Fruit fly (Drosophila melanogaster): ENCODE results near the gene Cyp4d2.

Cyp4d2 gene

DNA sequence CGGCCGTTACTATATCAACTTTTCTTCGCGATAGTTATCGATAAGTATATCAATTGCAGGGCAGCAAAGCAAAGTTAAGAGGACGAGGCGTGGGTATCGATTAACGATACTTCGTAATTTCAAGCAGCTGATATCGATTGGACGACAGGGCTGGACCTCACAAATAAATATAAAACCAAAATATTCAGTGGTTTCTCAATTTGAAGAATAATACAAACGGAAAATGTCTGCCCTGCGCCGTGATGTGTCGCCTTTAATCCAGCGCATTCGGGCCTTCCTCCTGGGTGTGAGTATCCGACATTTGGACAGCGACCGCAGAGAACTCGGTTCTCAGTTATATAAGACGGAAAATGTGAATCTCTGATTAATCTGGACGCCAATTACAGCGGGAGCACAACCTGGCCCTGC is 3.4 kb upstream of the Cyp4d2 start, which contains the start of gene ND-B14.5A (continued):
- TF ChIP-seq CG13296 (GFP tag; optimal IDR thresholded peaks at IDR 0.05) (no peak), onecut (GFP tag; IDR thresholded peaks at IDR 0.05) (peak; percentile 49), esg (GFP tag; conservative IDR thresholded peaks at IDR 0.05) (no peak), grau (tag; optimal IDR thresholded peaks at IDR 0.05) (peak; percentile 7), yki (optimal IDR thresholded peaks at IDR 0.05) (no peak), Oaz (GFP tag; IDR thresholded peaks at IDR 0.05) (no peak), ase (GFP tag; IDR thresholded peaks at IDR 0.05) (no peak), Taf1 (GFP tag; IDR thresholded peaks at IDR 0.05) (no peak), CG2678 (tag; optimal IDR thresholded peaks at IDR 0.05) (no peak), CG17328 (GFP tag; IDR thresholded peaks at IDR 0.05) (no peak), CG11696 (GFP tag; IDR thresholded peaks at IDR 0.05) (no peak), caup (GFP tag; optimal IDR thresholded peaks at IDR 0.05; ENCODE audit: severe bottlenecking) (no peak), CG6813 (GFP tag; optimal IDR thresholded peaks at IDR 0.05) (no peak), CG11093 (GFP tag; IDR thresholded peaks at IDR 0.05) (no peak), CG12391 (tag; optimal IDR thresholded peaks at IDR 0.05) (peak; percentile 0), CG9437 (GFP tag; optimal IDR thresholded peaks at IDR 0.05) (no peak), CG10565 (GFP tag; optimal IDR thresholded peaks at IDR 0.05) (no peak), BEAF-32 (GFP tag; optimal IDR thresholded peaks at IDR 0.05) (peak; percentile 86), tup (GFP tag; optimal IDR thresholded peaks at IDR 0.05) (no peak), CG32772 (GFP tag; IDR thresholded peaks at IDR 0.05) (no peak), zen (tag; optimal IDR thresholded peaks at IDR 0.05) (peak; percentile 10), Dek (tag; optimal IDR thresholded peaks at IDR 0.05) (no peak), Doc2 (GFP tag; IDR thresholded peaks at IDR 0.05) (no peak), CG17568 (GFP tag; optimal IDR thresholded peaks at IDR 0.05) (no peak), CG13775 (GFP tag; optimal IDR thresholded peaks at IDR 0.05) (no peak), danr (GFP tag; IDR thresholded peaks at IDR 0.05) (no peak), jigr1 (GFP tag; IDR thresholded peaks at IDR 0.05) (no peak), CrebB (tag; optimal IDR thresholded peaks at IDR 0.05) (no peak), NC2α (GFP tag; optimal IDR thresholded peaks at IDR 0.05) (no peak), CG2120 (GFP tag; optimal IDR thresholded peaks at IDR 0.05) (peak; percentile 25), corto (GFP tag; optimal IDR thresholded peaks at IDR 0.05) (no peak), Chrac-16 (GFP tag; optimal IDR thresholded peaks at IDR 0.05) (no peak), btn (GFP tag; optimal IDR thresholded peaks at IDR 0.05) (no peak), D19B (GFP tag; optimal IDR thresholded peaks at IDR 0.05) (no peak), Opbp (GFP tag; IDR thresholded peaks at IDR 0.05; ENCODE audit: partially characterized antibody) (peak; percentile 96), slp2 (GFP tag; optimal IDR thresholded peaks at IDR 0.05) (no peak), pum (GFP tag; optimal IDR thresholded peaks at IDR 0.05) (no peak), CG8944 (GFP tag; optimal IDR thresholded peaks at IDR 0.05) (no peak), CG33213 (GFP tag; optimal IDR thresholded peaks at IDR 0.05) (no peak), CG4854 (GFP tag; optimal IDR thresholded peaks at IDR 0.05) (no peak), Nf-YA (GFP tag; IDR thresholded peaks at IDR 0.05) (no peak), Elba2 (GFP tag; optimal IDR thresholded peaks at IDR 0.05) (no peak), sc (optimal IDR thresholded peaks at IDR 0.05) (no peak), sc (GFP tag; optimal IDR thresholded peaks at IDR 0.05) (no peak), Trl (optimal IDR thresholded peaks at IDR 0.05) (no peak), Trl (GFP tag; optimal IDR thresholded peaks at IDR 0.05) (no peak), NFAT (GFP tag; IDR thresholded peaks at IDR 0.05) (no peak), phol (tag; optimal IDR thresholded peaks at IDR 0.05) (peak; percentile 16), Hr78 (GFP tag; optimal IDR thresholded peaks at IDR 0.05) (no peak), CG10431 (GFP tag; optimal IDR thresholded peaks at IDR 0.05) (no peak), CG16813 (GFP tag; IDR thresholded peaks at IDR 0.05; ENCODE audit: partially characterized antibody) (peak; percentile 93), CG3407 (GFP tag; optimal IDR thresholded peaks at IDR 0.05) (no peak), Ptx1 (GFP tag; IDR thresholded peaks at IDR 0.05) (no peak)

All from whole organism, embryonic.